Fruit fly (Drosophila melanogaster) whole organism, pupa: ENCODE data around the gene CG5382.

ENCODE experiments used
- CG14655 ChIP-seq: fragments of 200-800 bp; sonication (Bioruptor generic); optimal IDR thresholded peaks from 3 replicates; lab custom pipeline; 2017; ENCODE audit warnings: mild to moderate bottlenecking, missing biosample characterization, missing genetic modification reagents, missing genetic modification characterization
- CG32121 ChIP-seq: fragments of 200-800 bp; sonication (Bioruptor generic); IDR thresholded peaks from 2 replicates; pipeline ENCODE4 v1.3.6; 2022; ENCODE audit warnings: missing biosample characterization, missing genetic modification characterization
- CG34367 ChIP-seq: fragments of 200-800 bp; sonication (Bioruptor generic); optimal IDR thresholded peaks from 2 replicates; lab custom pipeline; 2018; ENCODE audit warnings: missing biosample characterization, mild to moderate bottlenecking, missing genetic modification characterization
- D1 ChIP-seq: fragments of 200-800 bp; sonication (Bioruptor generic); optimal IDR thresholded peaks from 2 replicates; lab custom pipeline; 2018; ENCODE audit warnings: missing biosample characterization, mild to moderate bottlenecking, missing genetic modification characterization, moderate library complexity
- EcR ChIP-seq: fragments of 200-800 bp; sonication (Bioruptor generic); optimal IDR thresholded peaks from 3 replicates; lab custom pipeline; 2019; ENCODE audit warnings: missing biosample characterization, missing genetic modification characterization, mild to moderate bottlenecking, moderate library complexity, missing genetic modification reagents
- gl ChIP-seq: fragments of 200-800 bp; sonication (Bioruptor generic); optimal IDR thresholded peaks from 2 replicates; lab custom pipeline; 2018; ENCODE audit warnings: missing biosample characterization, mild to moderate bottlenecking, missing genetic modification characterization

- TF ChIP-seq EcR (GFP tag; lab: Kevin White, UChicago) = no peak
- peak; percentile 60 for TF ChIP-seq CG14655
- TF ChIP-seq gl (tag; lab: Kevin White, UChicago) = peak; percentile 35
- TF ChIP-seq CG34367 (tag; lab: Kevin White, UChicago) = peak; percentile 61
- TF ChIP-seq D1 (tag; lab: Kevin White, UChicago) = no peak
- no peak for TF ChIP-seq CG32121
Measured at dm6 chr3R:22367126-22368076, 1.6 kb upstream of the CG5382 start, which contains the start of the genes Polr3F and PyK.
